Fruit fly (Drosophila melanogaster) whole organism, embryonic: ENCODE results near the gene jus.

Experiments
- ATbp ChIP-seq: fragments of 200-800 bp; sonication (Bioruptor generic); optimal IDR thresholded peaks from 2 replicates; lab custom pipeline; 2017; ENCODE audit warnings: missing biosample characterization, mild to moderate bottlenecking, missing genetic modification characterization, missing genetic modification reagents
- CG10209 ChIP-seq: fragments of 200-800 bp; sonication (Bioruptor generic); optimal IDR thresholded peaks from 3 replicates; lab custom pipeline; 2017; ENCODE audit warnings: missing biosample characterization, mild to moderate bottlenecking, missing genetic modification characterization, missing genetic modification reagents
- CG1024 ChIP-seq: fragments of 200-800 bp; sonication (Bioruptor generic); IDR thresholded peaks from 2 replicates; pipeline ENCODE4 v1.3.6; 2022; ENCODE audit warnings: missing biosample characterization, missing genetic modification characterization
- CG10959 ChIP-seq: fragments of 200-800 bp; sonication (Bioruptor generic); IDR thresholded peaks from 2 replicates; pipeline ENCODE4 v1.3.6; 2022; ENCODE audit warnings: missing biosample characterization, missing genetic modification characterization
- CG12104 ChIP-seq: fragments of 200-800 bp; sonication (Bioruptor generic); optimal IDR thresholded peaks from 3 replicates; lab custom pipeline; 2016; ENCODE audit warnings: missing biosample characterization, missing genetic modification characterization
- CG12155 ChIP-seq: fragments of 200-800 bp; sonication (Bioruptor generic); optimal IDR thresholded peaks from 3 replicates; lab custom pipeline; 2016; ENCODE audit warnings: missing biosample characterization, missing genetic modification characterization
- CG13123 ChIP-seq: fragments of 200-800 bp; sonication (Bioruptor generic); optimal IDR thresholded peaks from 2 replicates; lab custom pipeline; 2016; ENCODE audit warnings: missing biosample characterization, missing genetic modification characterization
- CG13424 ChIP-seq: fragments of 200-800 bp; sonication (Bioruptor generic); optimal IDR thresholded peaks from 2 replicates; lab custom pipeline; 2019; ENCODE audit warnings: missing biosample characterization, mild to moderate bottlenecking, missing genetic modification characterization, moderate library complexity
- CG17829 ChIP-seq: fragments of 200-800 bp; optimal IDR thresholded peaks from 2 replicates; lab custom pipeline; 2019; ENCODE audit warnings: missing biosample characterization, mild to moderate bottlenecking, missing genetic modification characterization, moderate library complexity
- CG1832 ChIP-seq: fragments of 200-800 bp; sonication (Bioruptor generic); optimal IDR thresholded peaks from 2 replicates; lab custom pipeline; 2017; ENCODE audit warnings: missing biosample characterization, mild to moderate bottlenecking, missing genetic modification characterization, inconsistent platforms
- CG2116 ChIP-seq: fragments of 200-800 bp; sonication (Bioruptor generic); optimal IDR thresholded peaks from 3 replicates; lab custom pipeline; 2018; ENCODE audit warnings: missing biosample characterization, mild to moderate bottlenecking, missing genetic modification characterization
- CG2199 ChIP-seq: fragments of 200-800 bp; sonication (Bioruptor generic); IDR thresholded peaks from 3 replicates; pipeline ENCODE4 v1.3.6; 2022; ENCODE audit warnings: missing biosample characterization, missing genetic modification characterization
- CG2202 ChIP-seq: fragments of 200-800 bp; sonication (Bioruptor generic); optimal IDR thresholded peaks from 2 replicates; lab custom pipeline; 2018; ENCODE audit warnings: missing biosample characterization, mild to moderate bottlenecking, missing genetic modification characterization
- CG2875 ChIP-seq: fragments of 200-800 bp; sonication (Bioruptor generic); optimal IDR thresholded peaks from 2 replicates; lab custom pipeline; 2017; ENCODE audit warnings: missing biosample characterization, mild to moderate bottlenecking, missing genetic modification characterization, missing genetic modification reagents
- CG3847 ChIP-seq: fragments of 200-800 bp; sonication (Bioruptor generic); IDR thresholded peaks from 2 replicates; pipeline ENCODE4 v1.3.6; 2022; ENCODE audit warnings: missing biosample characterization, missing genetic modification characterization
- CG3995 ChIP-seq: fragments of 200-800 bp; sonication (Bioruptor generic); optimal IDR thresholded peaks from 3 replicates; lab custom pipeline; 2016; ENCODE audit warnings: missing biosample characterization, missing genetic modification characterization
- CG4617 ChIP-seq: fragments of 200-800 bp; sonication (Bioruptor generic); optimal IDR thresholded peaks from 3 replicates; lab custom pipeline; 2016; ENCODE audit warnings: missing biosample characterization, missing genetic modification characterization, borderline replicate concordance
- CG5245 ChIP-seq: fragments of 200-800 bp; sonication (Bioruptor generic); optimal IDR thresholded peaks from 3 replicates; lab custom pipeline; 2016; ENCODE audit warnings: missing biosample characterization, missing genetic modification characterization
- CG6813 ChIP-seq: fragments of 200-800 bp; sonication (Bioruptor generic); optimal IDR thresholded peaks from 2 replicates; lab custom pipeline; 2017; ENCODE audit warnings: missing biosample characterization, missing genetic modification characterization, mild to moderate bottlenecking, moderate library complexity, missing genetic modification reagents
- CG9437 ChIP-seq: fragments of 200-800 bp; sonication (Bioruptor generic); optimal IDR thresholded peaks from 2 replicates; lab custom pipeline; 2018; ENCODE audit warnings: missing biosample characterization, mild to moderate bottlenecking, missing genetic modification characterization
- D19A ChIP-seq: fragments of 200-800 bp; optimal IDR thresholded peaks from 3 replicates; lab custom pipeline; 2019; ENCODE audit warnings: missing biosample characterization, mild to moderate bottlenecking, missing genetic modification characterization, moderate library complexity
- Dbx ChIP-seq: fragments of 200-800 bp; sonication (Bioruptor generic); IDR thresholded peaks from 3 replicates; pipeline ENCODE4 v1.3.6; 2022; ENCODE audit warnings: missing biosample characterization, missing genetic modification characterization
- Ets97D ChIP-seq: fragments of 200-800 bp; sonication (Bioruptor generic); optimal IDR thresholded peaks from 3 replicates; lab custom pipeline; 2016; ENCODE audit warnings: missing biosample characterization, missing genetic modification characterization
- HLH4C ChIP-seq: fragments of 200-800 bp; sonication (Bioruptor generic); IDR thresholded peaks from 3 replicates; pipeline ENCODE4 v1.3.6; 2022; ENCODE audit warnings: missing biosample characterization, missing genetic modification characterization; ENCODE audit not compliant: partially characterized antibody
- HLHmδ ChIP-seq: fragments of 200-800 bp; sonication (Bioruptor generic); optimal IDR thresholded peaks from 2 replicates; lab custom pipeline; 2018; ENCODE audit warnings: missing biosample characterization, mild to moderate bottlenecking, missing genetic modification characterization, moderate library complexity
- Mes4 ChIP-seq: fragments of 200-800 bp; sonication (Bioruptor generic); optimal IDR thresholded peaks from 2 replicates; lab custom pipeline; 2016; ENCODE audit warnings: missing biosample characterization, missing genetic modification characterization
- Myb ChIP-seq: fragments of 200-800 bp; sonication (Bioruptor generic); optimal IDR thresholded peaks from 2 replicates; lab custom pipeline; 2016; ENCODE audit warnings: missing biosample characterization, missing genetic modification characterization
- Opbp ChIP-seq: fragments of 200-800 bp; sonication (Bioruptor generic); IDR thresholded peaks from 3 replicates; pipeline ENCODE4 v1.3.6; 2022; ENCODE audit warnings: missing biosample characterization, missing genetic modification characterization; ENCODE audit not compliant: partially characterized antibody
- PHDP ChIP-seq: fragments of 200-800 bp; sonication (Bioruptor generic); optimal IDR thresholded peaks from 3 replicates; lab custom pipeline; 2018; ENCODE audit warnings: missing biosample characterization, mild to moderate bottlenecking, missing genetic modification characterization, moderate library complexity
- Pdp1 ChIP-seq, 2 experiments: fragments of 200-800 bp; sonication (Bioruptor generic); optimal IDR thresholded peaks; 3 replicates each; lab custom pipeline; 2016; ENCODE audit warnings: missing biosample characterization in 2 of 2, missing genetic modification characterization in 2 of 2, mild to moderate bottlenecking in 1 of 2, moderate library complexity in 1 of 2
- Poxn ChIP-seq: fragments of 200-800 bp; sonication (Bioruptor generic); IDR thresholded peaks from 2 replicates; pipeline ENCODE4 v1.3.6; 2022; ENCODE audit warnings: missing biosample characterization, missing genetic modification characterization
- Rx ChIP-seq: fragments of 200-800 bp; sonication (Bioruptor generic); IDR thresholded peaks from 2 replicates; pipeline ENCODE4 v1.3.6; 2022; ENCODE audit warnings: missing biosample characterization, missing genetic modification characterization
- Sox102F ChIP-seq: fragments of 200-800 bp; sonication (Bioruptor generic); optimal IDR thresholded peaks from 2 replicates; lab custom pipeline; 2018; ENCODE audit warnings: missing biosample characterization, mild to moderate bottlenecking, missing genetic modification characterization, moderate library complexity
- Trl ChIP-seq, 3 experiments: fragments of >200 bp in 2 of 3; fragments of 200-800 bp in 1 of 3; sonication (Bioruptor generic) in 1 of 3; optimal IDR thresholded peaks; 2 replicates in 1 of 3; 3 replicates in 2 of 3; lab custom pipeline; 2016 to 2017; ENCODE audit warnings: missing biosample characterization in 1 of 3, missing genetic modification characterization in 1 of 3
- ac ChIP-seq: fragments of 200-800 bp; sonication (Bioruptor generic); optimal IDR thresholded peaks from 3 replicates; lab custom pipeline; 2017; ENCODE audit warnings: missing biosample characterization, mild to moderate bottlenecking, missing genetic modification characterization
- aop ChIP-seq: fragments of 200-800 bp; sonication (Bioruptor generic); IDR thresholded peaks from 2 replicates; pipeline ENCODE4 v1.3.6; 2022; ENCODE audit warnings: missing biosample characterization, missing genetic modification characterization
- ase ChIP-seq: fragments of 200-800 bp; sonication (Bioruptor generic); IDR thresholded peaks from 3 replicates; pipeline ENCODE4 v1.3.6; 2022; ENCODE audit warnings: missing biosample characterization, missing genetic modification characterization
- ci ChIP-seq: fragments of 200-800 bp; sonication (Bioruptor generic); IDR thresholded peaks from 3 replicates; pipeline ENCODE4 v1.3.6; 2022; ENCODE audit warnings: missing biosample characterization, missing genetic modification characterization
- dm ChIP-seq: fragments of 200-800 bp; sonication (Bioruptor generic); optimal IDR thresholded peaks from 3 replicates; lab custom pipeline; 2016; ENCODE audit warnings: missing biosample characterization, missing genetic modification characterization
- en ChIP-seq: fragments of 200-800 bp; sonication (Bioruptor generic); optimal IDR thresholded peaks from 2 replicates; lab custom pipeline; 2016; ENCODE audit warnings: missing biosample characterization, missing genetic modification characterization
- her ChIP-seq: fragments of 200-800 bp; sonication (Bioruptor generic); optimal IDR thresholded peaks from 2 replicates; lab custom pipeline; 2016; ENCODE audit warnings: missing biosample characterization, missing genetic modification characterization
- ken ChIP-seq: fragments of 200-800 bp; sonication (Bioruptor generic); IDR thresholded peaks from 3 replicates; pipeline ENCODE4 v1.3.6; 2022; ENCODE audit warnings: missing biosample characterization, missing genetic modification characterization
- lbe ChIP-seq: fragments of 200-800 bp; sonication (Bioruptor generic); optimal IDR thresholded peaks from 2 replicates; lab custom pipeline; 2016; ENCODE audit warnings: missing biosample characterization, mild to moderate bottlenecking, missing genetic modification characterization
- onecut ChIP-seq: fragments of 200-800 bp; sonication (Bioruptor generic); IDR thresholded peaks from 2 replicates; pipeline ENCODE4 v1.3.6; 2022; ENCODE audit warnings: missing biosample characterization, missing genetic modification characterization
- pum ChIP-seq: fragments of 200-800 bp; sonication (Bioruptor generic); optimal IDR thresholded peaks from 2 replicates; lab custom pipeline; 2016; ENCODE audit warnings: missing biosample characterization, missing genetic modification characterization
- schlank ChIP-seq: fragments of 200-800 bp; sonication (Bioruptor generic); optimal IDR thresholded peaks from 2 replicates; lab custom pipeline; 2018; ENCODE audit warnings: missing biosample characterization, mild to moderate bottlenecking, missing genetic modification characterization
- slp2 ChIP-seq: fragments of 200-800 bp; sonication (Bioruptor generic); optimal IDR thresholded peaks from 2 replicates; lab custom pipeline; 2016; ENCODE audit warnings: missing biosample characterization, missing genetic modification characterization
- tgo ChIP-seq: fragments of 200-800 bp; sonication (Bioruptor generic); IDR thresholded peaks from 3 replicates; pipeline ENCODE4 v1.3.6; 2022; ENCODE audit warnings: missing biosample characterization, missing genetic modification characterization
- trh ChIP-seq: fragments of 200-800 bp; sonication (Bioruptor generic); optimal IDR thresholded peaks from 2 replicates; lab custom pipeline; 2016; ENCODE audit warnings: missing biosample characterization, missing genetic modification characterization
- usp ChIP-seq: fragments of >200 bp; optimal IDR thresholded peaks from 2 replicates; lab custom pipeline; 2017; ENCODE audit warnings: missing biosample characterization, missing genetic modification characterization
- wek ChIP-seq: fragments of 200-800 bp; sonication (Bioruptor generic); optimal IDR thresholded peaks from 3 replicates; lab custom pipeline; 2018; ENCODE audit warnings: missing biosample characterization, mild to moderate bottlenecking, missing genetic modification characterization, moderate library complexity
- yki ChIP-seq: fragments of >200 bp; optimal IDR thresholded peaks from 3 replicates; lab custom pipeline; 2018

jus gene

dm6 chr3R:29138407-29138806, 56.4 kb downstream of the jus start, which contains the start of the genes Alg13 and superdeath:
TSS of gene Alg13 (minus strand) at chr3R:29138573.
TSS of gene superdeath (plus strand) at chr3R:29138662.
- TF ChIP-seq lbe (GFP tag; lab: Kevin White, UChicago) = no peak
- no peak for TF ChIP-seq aop (GFP tag; lab: Robert Waterston, UW)
- peak in 1 of 2 experiments; percentile 64 for TF ChIP-seq Pdp1 (GFP tag; optimal IDR thresholded peaks at IDR 0.05; lab: Kevin White, UChicago)
- no peak for TF ChIP-seq CG10959 (GFP tag; lab: Robert Waterston, UW)
- TF ChIP-seq onecut (GFP tag; lab: Robert Waterston, UW) = no peak
- peak; percentile 49 for TF ChIP-seq ATbp (GFP tag; lab: Kevin White, UChicago)
- TF ChIP-seq D19A (tag; lab: Kevin White, UChicago) = no peak
- TF ChIP-seq HLH4C = no peak
- no peak for TF ChIP-seq CG1832
- TF ChIP-seq usp (GFP tag; lab: Kevin White, UChicago) = no peak
- no peak for TF ChIP-seq CG13424 (tag; lab: Kevin White, UChicago)
- TF ChIP-seq Trl (optimal IDR thresholded peaks at IDR 0.05; lab: Kevin White, UChicago) = no peak
- TF ChIP-seq Trl (GFP tag; optimal IDR thresholded peaks at IDR 0.05; lab: Kevin White, UChicago) = no peak
- TF ChIP-seq Ets97D (GFP tag; lab: Kevin White, UChicago) = peak; percentile 23
- no peak for TF ChIP-seq CG2116 (GFP tag; lab: Kevin White, UChicago)
- no peak for TF ChIP-seq CG2875 (GFP tag; lab: Kevin White, UChicago)
- TF ChIP-seq Poxn (GFP tag; lab: Robert Waterston, UW) = no peak
- TF ChIP-seq CG17829 (tag; lab: Kevin White, UChicago) = no peak
- no peak for TF ChIP-seq ac (GFP tag; lab: Kevin White, UChicago)
- no peak for TF ChIP-seq CG6813 (GFP tag; lab: Kevin White, UChicago)
- TF ChIP-seq ase (GFP tag; lab: Robert Waterston, UW) = no peak
- TF ChIP-seq CG9437 (GFP tag; lab: Kevin White, UChicago) = peak; percentile 46
- no peak for TF ChIP-seq Mes4 (GFP tag; lab: Kevin White, UChicago)
- no peak for TF ChIP-seq CG4617 (GFP tag; lab: Kevin White, UChicago)
- TF ChIP-seq ci = no peak
- TF ChIP-seq Myb (GFP tag; lab: Kevin White, UChicago) = peak; percentile 92
- TF ChIP-seq CG3847 (GFP tag; lab: Robert Waterston, UW) = no peak
- TF ChIP-seq CG12104 = no peak
- no peak for TF ChIP-seq slp2
- TF ChIP-seq CG2202 (tag; lab: Kevin White, UChicago) = no peak
- TF ChIP-seq yki (lab: Kevin White, UChicago) = no peak
- TF ChIP-seq CG1024 (GFP tag; lab: Robert Waterston, UW) = no peak
- no peak for TF ChIP-seq CG10209 (GFP tag; lab: Kevin White, UChicago)
- TF ChIP-seq trh (GFP tag; lab: Kevin White, UChicago) = no peak
- no peak for TF ChIP-seq CG12155 (GFP tag; lab: Kevin White, UChicago)
- no peak for TF ChIP-seq CG5245
- no peak for TF ChIP-seq ken (GFP tag; lab: Robert Waterston, UW)
- no peak for TF ChIP-seq Opbp (GFP tag; lab: Robert Waterston, UW)
- peak; percentile 87 for TF ChIP-seq CG3995 (GFP tag; lab: Kevin White, UChicago)
- no peak for TF ChIP-seq schlank (tag; lab: Kevin White, UChicago)
- 0 out of 3 replicates have a peak, but pooled peaks have one; percentile 8 for TF ChIP-seq CG2199 (GFP tag; lab: Robert Waterston, UW)
- TF ChIP-seq CG13123 (GFP tag; lab: Kevin White, UChicago) = no peak
- no peak for TF ChIP-seq Rx
- no peak for TF ChIP-seq HLHmδ (GFP tag; lab: Kevin White, UChicago)
- TF ChIP-seq dm (GFP tag; lab: Kevin White, UChicago) = no peak
- TF ChIP-seq Sox102F (GFP tag; lab: Kevin White, UChicago) = no peak
- no peak for TF ChIP-seq Dbx (GFP tag; lab: Robert Waterston, UW)
- TF ChIP-seq pum (GFP tag; lab: Kevin White, UChicago) = no peak
- TF ChIP-seq her = no peak
- peak; percentile 43 for TF ChIP-seq wek (GFP tag; lab: Kevin White, UChicago)
- no peak for TF ChIP-seq PHDP
- TF ChIP-seq tgo (GFP tag; lab: Robert Waterston, UW) = no peak
- TF ChIP-seq en (GFP tag; lab: Kevin White, UChicago) = no peak
